Worm (Caenorhabditis elegans) whole organism, L3 larva: ENCODE measurements around the gene F53A2.11.

Source experiments
- ZK546.5 ChIP-seq: sonication (generic microtip); optimal IDR thresholded peaks from 2 replicates; lab custom pipeline; 2017; ENCODE audit warnings: missing biosample characterization, missing genetic modification characterization
- aly-2 ChIP-seq: fragments of 150-350 bp; optimal IDR thresholded peaks from 2 replicates; lab custom pipeline; 2014; ENCODE audit warnings: missing biosample characterization, missing genetic modification characterization
- ama-1 ChIP-seq: fragments of 150-350 bp; optimal IDR thresholded peaks from 2 replicates; lab custom pipeline; 2018
- ceh-16 ChIP-seq: sonication (generic microtip); optimal IDR thresholded peaks from 2 replicates; lab custom pipeline; 2017; ENCODE audit warnings: missing biosample characterization, missing genetic modification characterization
- ceh-9 ChIP-seq: sonication (generic microtip); optimal IDR thresholded peaks from 2 replicates; lab custom pipeline; 2018; ENCODE audit warnings: missing biosample characterization, missing genetic modification characterization
- daf-12 ChIP-seq: fragments of 150-350 bp; optimal IDR thresholded peaks from 2 replicates; lab custom pipeline; 2014; ENCODE audit warnings: missing biosample characterization, missing genetic modification reagents, missing genetic modification characterization
- elt-1 ChIP-seq: fragments of 150-350 bp; optimal IDR thresholded peaks from 2 replicates; lab custom pipeline; 2014; ENCODE audit warnings: missing biosample characterization, missing genetic modification characterization
- elt-3 ChIP-seq, 3 experiments: fragments of 150-350 bp in 1 of 3; sonication (generic microtip) in 2 of 3; optimal IDR thresholded peaks; 2 replicates in 2 of 3; 4 replicates in 1 of 3; lab custom pipeline; 2014 to 2017; ENCODE audit warnings: missing biosample characterization in 3 of 3, missing genetic modification characterization in 3 of 3
- eor-1 ChIP-seq, 2 experiments: fragments of 150-350 bp; optimal IDR thresholded peaks; 2 replicates each; lab custom pipeline; 2014 to 2018; ENCODE audit warnings: missing biosample characterization in 2 of 2, missing genetic modification characterization in 2 of 2
- fkh-10 ChIP-seq: sonication (generic microtip); optimal IDR thresholded peaks from 2 replicates; lab custom pipeline; 2017; ENCODE audit warnings: missing biosample characterization, missing genetic modification reagents, missing genetic modification characterization
- fkh-2 ChIP-seq: fragments of 150-350 bp; optimal IDR thresholded peaks from 2 replicates; lab custom pipeline; 2014; ENCODE audit warnings: missing biosample characterization, missing genetic modification reagents, missing genetic modification characterization
- hmg-11 ChIP-seq: sonication (generic microtip); optimal IDR thresholded peaks from 2 replicates; lab custom pipeline; 2016; ENCODE audit warnings: missing genetic modification characterization, missing compliant biosample characterization
- jun-1 ChIP-seq: fragments of 150-350 bp; optimal IDR thresholded peaks from 2 replicates; lab custom pipeline; 2014; ENCODE audit warnings: missing biosample characterization, missing genetic modification reagents, missing genetic modification characterization
- lin-15B ChIP-seq: fragments of 150-350 bp; optimal IDR thresholded peaks from 2 replicates; lab custom pipeline; 2014; ENCODE audit warnings: missing biosample characterization, missing genetic modification characterization
- lin-39 ChIP-seq: fragments of 150-350 bp; optimal IDR thresholded peaks from 2 replicates; lab custom pipeline; 2018; ENCODE audit warnings: missing biosample characterization, missing genetic modification reagents, missing genetic modification characterization
- mdl-1 ChIP-seq: fragments of 150-350 bp; optimal IDR thresholded peaks from 2 replicates; lab custom pipeline; 2014; ENCODE audit warnings: missing biosample characterization, missing genetic modification characterization
- mml-1 ChIP-seq: fragments of 150-350 bp; sonication (generic microtip); optimal IDR thresholded peaks from 3 replicates; lab custom pipeline; 2014; ENCODE audit warnings: missing biosample characterization, missing genetic modification characterization
- nfya-1 ChIP-seq: sonication (generic microtip); optimal IDR thresholded peaks from 2 replicates; lab custom pipeline; 2017; ENCODE audit warnings: missing genetic modification characterization, mild to moderate bottlenecking, missing compliant biosample characterization, antibody characterized with exemption, moderate library complexity; ENCODE audit not compliant: insufficient read depth
- nhr-11 ChIP-seq: fragments of 150-350 bp; optimal IDR thresholded peaks from 2 replicates; lab custom pipeline; 2014; ENCODE audit warnings: missing biosample characterization, missing genetic modification characterization
- nhr-12 ChIP-seq: fragments of 150-350 bp; optimal IDR thresholded peaks from 2 replicates; lab custom pipeline; 2014; ENCODE audit warnings: missing biosample characterization, missing genetic modification characterization
- nhr-23 ChIP-seq: fragments of 150-350 bp; optimal IDR thresholded peaks from 2 replicates; lab custom pipeline; 2014; ENCODE audit warnings: missing biosample characterization, missing genetic modification reagents, missing genetic modification characterization
- nhr-237 ChIP-seq: fragments of 150-350 bp; optimal IDR thresholded peaks from 2 replicates; lab custom pipeline; 2014; ENCODE audit warnings: missing biosample characterization, missing genetic modification characterization
- nhr-25 ChIP-seq: sonication (generic microtip); optimal IDR thresholded peaks from 2 replicates; lab custom pipeline; 2017; ENCODE audit warnings: missing biosample characterization, missing genetic modification characterization
- nhr-28 ChIP-seq: fragments of 150-350 bp; optimal IDR thresholded peaks from 2 replicates; lab custom pipeline; 2014; ENCODE audit warnings: missing biosample characterization, missing genetic modification characterization
- nhr-43 ChIP-seq: sonication (generic microtip); optimal IDR thresholded peaks from 2 replicates; lab custom pipeline; 2016; ENCODE audit warnings: mild to moderate bottlenecking, missing genetic modification characterization, missing compliant biosample characterization; ENCODE audit not compliant: poor library complexity, severe bottlenecking
- nhr-67 ChIP-seq: fragments of 150-350 bp; optimal IDR thresholded peaks from 2 replicates; lab custom pipeline; 2014; ENCODE audit warnings: missing biosample characterization, missing genetic modification characterization
- nhr-76 ChIP-seq: fragments of 150-350 bp; sonication (generic microtip); optimal IDR thresholded peaks from 5 replicates; lab custom pipeline; 2014; ENCODE audit warnings: missing biosample characterization, missing genetic modification characterization
- nhr-77 ChIP-seq: fragments of 150-350 bp; optimal IDR thresholded peaks from 2 replicates; lab custom pipeline; 2014; ENCODE audit warnings: missing biosample characterization, missing genetic modification characterization
- pha-4 ChIP-seq: fragments of 150-350 bp; optimal IDR thresholded peaks from 2 replicates; lab custom pipeline; 2014; ENCODE audit warnings: missing biosample characterization, missing genetic modification reagents, missing genetic modification characterization
- pqm-1 ChIP-seq: fragments of 150-350 bp; optimal IDR thresholded peaks from 2 replicates; lab custom pipeline; 2017; ENCODE audit warnings: missing biosample characterization, missing genetic modification characterization, inconsistent platforms
- sea-2 ChIP-seq: fragments of 150-350 bp; sonication (generic microtip); optimal IDR thresholded peaks from 4 replicates; lab custom pipeline; 2014; ENCODE audit warnings: missing biosample characterization, missing genetic modification reagents, missing genetic modification characterization
- skn-1 ChIP-seq: fragments of 150-350 bp; optimal IDR thresholded peaks from 2 replicates; lab custom pipeline; 2014; ENCODE audit warnings: missing biosample characterization, missing genetic modification characterization
- snpc-4 ChIP-seq: fragments of 150-350 bp; optimal IDR thresholded peaks from 2 replicates; lab custom pipeline; 2014; ENCODE audit warnings: missing biosample characterization, missing genetic modification characterization
- unc-39 ChIP-seq: sonication (generic microtip); optimal IDR thresholded peaks from 4 replicates; lab custom pipeline; 2017; ENCODE audit warnings: missing biosample characterization, missing genetic modification characterization
- unc-62 ChIP-seq: fragments of 150-350 bp; sonication (generic microtip); optimal IDR thresholded peaks from 4 replicates; lab custom pipeline; 2014; ENCODE audit warnings: missing biosample characterization, missing genetic modification reagents, missing genetic modification characterization
- zag-1 ChIP-seq: fragments of 150-350 bp; optimal IDR thresholded peaks from 2 replicates; lab custom pipeline; 2014; ENCODE audit warnings: missing biosample characterization, missing genetic modification characterization
- ztf-11 ChIP-seq: fragments of 150-350 bp; optimal IDR thresholded peaks from 2 replicates; lab custom pipeline; 2014; ENCODE audit warnings: missing biosample characterization, missing genetic modification characterization

F53A2.11 gene

ce11 chrIII:13322578-13322977, at the start of gene F53A2.11:
Gene F53A2.11, minus strand, starts transcription at chrIII:13322678.
- no peak for TF ChIP-seq aly-2 (tag; lab: Kevin White, UChicago)
- no peak for TF ChIP-seq ZK546.5 (tag; lab: Kevin White, UChicago)
- no peak for TF ChIP-seq elt-1
- no peak for TF ChIP-seq unc-39 (tag; lab: Kevin White, UChicago)
- no peak for TF ChIP-seq hmg-11 (tag; lab: Kevin White, UChicago)
- no peak for TF ChIP-seq fkh-10 (GFP tag; lab: Kevin White, UChicago)
- no peak for TF ChIP-seq mdl-1 (tag; lab: Kevin White, UChicago)
- no peak for TF ChIP-seq ztf-11 (tag; lab: Kevin White, UChicago)
- TF ChIP-seq lin-39 (tag; lab: Kevin White, UChicago), result no peak
- TF ChIP-seq nhr-12 (tag; lab: Kevin White, UChicago), result no peak
- TF ChIP-seq nhr-67 (tag; lab: Kevin White, UChicago), result no peak
- no peak for TF ChIP-seq eor-1 (tag; optimal IDR thresholded peaks at IDR 0.05; lab: Kevin White, UChicago)
- TF ChIP-seq nhr-237 (tag; lab: Kevin White, UChicago), result no peak
- no peak for TF ChIP-seq nhr-77 (tag; lab: Kevin White, UChicago)
- no peak for TF ChIP-seq pha-4 (tag; lab: Kevin White, UChicago)
- no peak for TF ChIP-seq nhr-76 (tag; lab: Kevin White, UChicago)
- TF ChIP-seq ceh-9 (tag; lab: Kevin White, UChicago), result no peak
- no peak for TF ChIP-seq nhr-43 (tag; lab: Kevin White, UChicago)

- no peak for TF ChIP-seq nhr-23 (tag; lab: Kevin White, UChicago)
- TF ChIP-seq ceh-16 (tag; lab: Kevin White, UChicago), result no peak
- no peak for TF ChIP-seq daf-12
- TF ChIP-seq nhr-12 (tag; lab: Kevin White, UChicago), result no peak
- TF ChIP-seq snpc-4, result no peak
- no peak for TF ChIP-seq ama-1 (lab: Kevin White, UChicago)
- no peak for TF ChIP-seq nhr-11
- no peak for TF ChIP-seq aly-2 (tag; lab: Kevin White, UChicago)
- TF ChIP-seq mdl-1 (tag; lab: Kevin White, UChicago), result no peak
- TF ChIP-seq skn-1 (tag; lab: Kevin White, UChicago), result no peak
- TF ChIP-seq mml-1 (tag; lab: Kevin White, UChicago), result no peak
- TF ChIP-seq hmg-11 (tag; lab: Kevin White, UChicago), result no peak
- TF ChIP-seq pqm-1 (tag; lab: Kevin White, UChicago), result no peak
- no peak for TF ChIP-seq unc-62 (GFP tag; lab: Kevin White, UChicago)
- TF ChIP-seq nhr-43 (tag; lab: Kevin White, UChicago), result no peak
- TF ChIP-seq elt-3 (tag; optimal IDR thresholded peaks at IDR 0.05; lab: Kevin White, UChicago), result no peak
- no peak for TF ChIP-seq jun-1 (tag; lab: Kevin White, UChicago)
- TF ChIP-seq nfya-1 (tag; lab: Kevin White, UChicago), result no peak
Measured at ce11 chrIII:13370980-13371379, 48.5 kb upstream of the F53A2.11 start, which contains the start of gene T03F6.9. Gene T03F6.9, minus strand, starts transcription at chrIII:13371080.

- TF ChIP-seq nhr-67 (tag; lab: Kevin White, UChicago) (no peak), skn-1 (tag; lab: Kevin White, UChicago) (no peak), lin-15B (tag; lab: Kevin White, UChicago) (peak; percentile 70), hmg-11 (tag; lab: Kevin White, UChicago) (peak; percentile 81), lin-39 (tag; lab: Kevin White, UChicago) (peak; percentile 55), nhr-25 (tag; lab: Kevin White, UChicago) (peak; percentile 26), nfya-1 (tag; lab: Kevin White, UChicago) (peak; percentile 86), jun-1 (tag; lab: Kevin White, UChicago) (peak; percentile 32), pha-4 (tag; lab: Kevin White, UChicago) (peak; percentile 76), pqm-1 (tag; lab: Kevin White, UChicago) (peak; percentile 9)
Measured at ce11 chrIII:13359847-13360246, 37.4 kb upstream of the F53A2.11 start.

ce11 chrIII:13359256-13359655, 36.8 kb upstream of the F53A2.11 start, which contains the start of gene F53A2.9:
Gene F53A2.9, minus strand, starts transcription at chrIII:13359356.
- TF ChIP-seq nhr-77 (tag; lab: Kevin White, UChicago), result no peak
- no peak for TF ChIP-seq nhr-237 (tag; lab: Kevin White, UChicago)
- TF ChIP-seq ama-1 (lab: Kevin White, UChicago), result no peak
- TF ChIP-seq zag-1 (tag; lab: Kevin White, UChicago), result no peak
- TF ChIP-seq ztf-11 (tag; lab: Kevin White, UChicago), result no peak
- no peak for TF ChIP-seq nhr-25 (tag; lab: Kevin White, UChicago)
- TF ChIP-seq aly-2 (tag; lab: Kevin White, UChicago), result no peak
- TF ChIP-seq ZK546.5 (tag; lab: Kevin White, UChicago), result no peak
- no peak for TF ChIP-seq lin-15B (tag; lab: Kevin White, UChicago)
- TF ChIP-seq nhr-28 (tag; lab: Kevin White, UChicago), result no peak
- no peak for TF ChIP-seq eor-1 (tag; optimal IDR thresholded peaks at IDR 0.05; lab: Kevin White, UChicago)
- no peak for TF ChIP-seq unc-39 (tag; lab: Kevin White, UChicago)
- TF ChIP-seq sea-2 (GFP tag; lab: Kevin White, UChicago), result no peak
- TF ChIP-seq fkh-2, result no peak
- TF ChIP-seq nhr-23 (tag; lab: Kevin White, UChicago), result no peak
- TF ChIP-seq pha-4 (tag; lab: Kevin White, UChicago), result no peak
- TF ChIP-seq mdl-1 (tag; lab: Kevin White, UChicago), result no peak
